Worm (Caenorhabditis elegans): ENCODE data around the gene dhs-16.

ce11 chrV:5961516-5961915 is 22.0 kb upstream of the dhs-16 start, which contains the start of gene mcp-1:
- TF ChIP-seq fkh-10 (GFP tag; optimal IDR thresholded peaks at IDR 0.05) (no peak), ets-4 (tag; optimal IDR thresholded peaks at IDR 0.05) (no peak), pha-2 (tag; optimal IDR thresholded peaks at IDR 0.05) (no peak), nfya-1 (tag; optimal IDR thresholded peaks at IDR 0.05) (no peak), odd-2 (tag; optimal IDR thresholded peaks at IDR 0.05) (no peak), pha-4 (tag; optimal IDR thresholded peaks at IDR 0.05) (no peak), elt-2 (tag; optimal IDR thresholded peaks at IDR 0.05) (no peak), syd-9 (tag; optimal IDR thresholded peaks at IDR 0.05) (no peak), ceh-30 (tag; optimal IDR thresholded peaks at IDR 0.05) (no peak), nhr-232 (tag; optimal IDR thresholded peaks at IDR 0.05) (no peak), hlh-13 (GFP tag; optimal IDR thresholded peaks at IDR 0.05) (no peak)
